Worm (Caenorhabditis elegans) whole organism, L4 larva: Measurements from ENCODE around the gene gmap-1.
A peak's percentile ranks its signal among the peaks of the same experiment; 100 is the strongest.

ENCODE experiments used
- D1046.2 ChIP-seq: fragments of 200-800 bp; sonication (Bioruptor generic); IDR thresholded peaks from 2 replicates; pipeline ENCODE4 v1.3.6; 2022; ENCODE audit warnings: missing genetic modification characterization, missing compliant biosample characterization
- F10B5.3 ChIP-seq: sonication (generic microtip); optimal IDR thresholded peaks from 2 replicates; lab custom pipeline; 2016; ENCODE audit warnings: mild to moderate bottlenecking, missing genetic modification characterization, missing compliant biosample characterization
- F44E2.7 ChIP-seq: fragments of 200-800 bp; sonication (Bioruptor generic); IDR thresholded peaks from 2 replicates; pipeline ENCODE4 v2.1.2; 2022; ENCODE audit warnings: missing genetic modification characterization, missing compliant biosample characterization
- R02D3.7 ChIP-seq: fragments of 150-350 bp; sonication (generic microtip); optimal IDR thresholded peaks from 3 replicates; lab custom pipeline; 2014; ENCODE audit warnings: missing biosample characterization, missing genetic modification characterization
- T26A8.4 ChIP-seq: fragments of 200-800 bp; sonication (Bioruptor generic); IDR thresholded peaks from 2 replicates; pipeline ENCODE4 v1.3.6; 2022; ENCODE audit warnings: missing genetic modification characterization, missing compliant biosample characterization
- Y75B8A.6 ChIP-seq: fragments of 200-800 bp; sonication (Bioruptor generic); IDR thresholded peaks from 2 replicates; pipeline ENCODE4 v1.3.6; 2022; ENCODE audit warnings: missing genetic modification reagents, missing genetic modification characterization, missing compliant biosample characterization
- ZK546.5 ChIP-seq, 2 experiments: sonication (generic microtip); optimal IDR thresholded peaks; 2 replicates each; lab custom pipeline; 2017; ENCODE audit warnings: missing biosample characterization in 2 of 2, missing genetic modification characterization in 2 of 2
- aha-1 ChIP-seq: fragments of 150-350 bp; peaks from one replicate; lab custom pipeline; 2014; ENCODE audit warnings: missing biosample characterization, missing genetic modification characterization
- ama-1 ChIP-seq: fragments of 150-350 bp; optimal IDR thresholded peaks from 2 replicates; lab custom pipeline; 2014; ENCODE audit warnings: inconsistent platforms, mixed read lengths
- ces-1 ChIP-seq: fragments of 150-350 bp; sonication (generic microtip); optimal IDR thresholded peaks from 4 replicates; lab custom pipeline; 2014; ENCODE audit warnings: missing biosample characterization, missing genetic modification reagents, missing genetic modification characterization
- cey-2 ChIP-seq: sonication (generic microtip); optimal IDR thresholded peaks from 3 replicates; lab custom pipeline; 2017; ENCODE audit warnings: missing genetic modification characterization, mild to moderate bottlenecking, missing compliant biosample characterization, antibody characterized with exemption, borderline replicate concordance; ENCODE audit not compliant: insufficient read depth
- daf-8 ChIP-seq: fragments of 200-800 bp; sonication (Bioruptor generic); IDR thresholded peaks from 2 replicates; pipeline ENCODE4 v1.3.6; 2022; ENCODE audit warnings: missing genetic modification characterization, missing compliant biosample characterization
- dmd-6 ChIP-seq: fragments of 200-800 bp; sonication (Bioruptor generic); IDR thresholded peaks from 2 replicates; pipeline ENCODE4 v1.3.6; 2022; ENCODE audit warnings: missing genetic modification reagents, missing genetic modification characterization, missing compliant biosample characterization
- dmd-8 ChIP-seq: fragments of 200-800 bp; sonication (Bioruptor generic); IDR thresholded peaks from 2 replicates; pipeline ENCODE4 v1.3.6; 2022; ENCODE audit warnings: missing genetic modification characterization, missing compliant biosample characterization
- hlh-30 ChIP-seq: sonication (generic microtip); optimal IDR thresholded peaks from 2 replicates; lab custom pipeline; 2017; ENCODE audit warnings: antibody characterized with exemption, mild to moderate bottlenecking, missing genetic modification characterization, missing compliant biosample characterization; ENCODE audit not compliant: insufficient read depth
- hmg-1.1 ChIP-seq: fragments of 200-800 bp; sonication (Bioruptor generic); IDR thresholded peaks from 2 replicates; pipeline ENCODE4 v1.3.6; 2022; ENCODE audit warnings: missing genetic modification reagents, missing genetic modification characterization, missing compliant biosample characterization
- lin-29 ChIP-seq: fragments of 200-800 bp; sonication (Bioruptor generic); IDR thresholded peaks from 2 replicates; pipeline ENCODE4 v1.3.6; 2022; ENCODE audit warnings: missing genetic modification reagents, missing genetic modification characterization, missing compliant biosample characterization
- lsy-2 ChIP-seq, 2 experiments: fragments of 150-350 bp in 1 of 2; sonication (generic microtip) in 1 of 2; optimal IDR thresholded peaks; 2 replicates each; lab custom pipeline; 2014 to 2017; ENCODE audit warnings: missing biosample characterization in 2 of 2, missing genetic modification characterization in 2 of 2
- mdt-29 ChIP-seq: fragments of 200-800 bp; sonication (Bioruptor generic); IDR thresholded peaks from 2 replicates; pipeline ENCODE4 v1.3.6; 2022; ENCODE audit warnings: missing genetic modification reagents, missing genetic modification characterization, missing compliant biosample characterization
- mep-1 ChIP-seq: fragments of 150-350 bp; sonication (generic microtip); optimal IDR thresholded peaks from 3 replicates; lab custom pipeline; 2014; ENCODE audit warnings: missing biosample characterization, missing genetic modification characterization
- mxl-2 ChIP-seq: fragments of 200-800 bp; sonication (Bioruptor generic); conservative IDR thresholded peaks from 2 replicates; pipeline ENCODE4 v1.3.6; 2022; ENCODE audit warnings: missing genetic modification reagents, missing genetic modification characterization, missing compliant biosample characterization
- nhr-102 ChIP-seq: sonication (generic microtip); optimal IDR thresholded peaks from 2 replicates; lab custom pipeline; 2016; ENCODE audit warnings: mild to moderate bottlenecking, missing genetic modification characterization, moderate library complexity, missing compliant biosample characterization
- nhr-11 ChIP-seq: fragments of 150-350 bp; optimal IDR thresholded peaks from 2 replicates; lab custom pipeline; 2014; ENCODE audit warnings: missing biosample characterization, missing genetic modification characterization
- nhr-237 ChIP-seq: sonication (generic microtip); optimal IDR thresholded peaks from 2 replicates; lab custom pipeline; 2017; ENCODE audit warnings: missing biosample characterization, missing genetic modification characterization
- nhr-28 ChIP-seq: fragments of 150-350 bp; optimal IDR thresholded peaks from 2 replicates; lab custom pipeline; 2014; ENCODE audit warnings: missing biosample characterization, missing genetic modification characterization
- nhr-41 ChIP-seq: fragments of 200-800 bp; sonication (Bioruptor generic); IDR thresholded peaks from 2 replicates; pipeline ENCODE4 v1.3.6; 2022; ENCODE audit warnings: missing genetic modification reagents, missing genetic modification characterization, missing compliant biosample characterization
- nhr-6 ChIP-seq: fragments of 150-350 bp; optimal IDR thresholded peaks from 2 replicates; lab custom pipeline; 2014; ENCODE audit warnings: missing biosample characterization, missing genetic modification characterization
- pha-4 ChIP-seq, 2 experiments: fragments of 150-350 bp in 1 of 2; fragments of 200-800 bp in 1 of 2; sonication (Bioruptor generic) in 1 of 2; IDR thresholded peaks in 1 of 2; optimal IDR thresholded peaks in 1 of 2; 2 replicates each; pipeline versions ENCODE4 v1.3.6 to Lab custom; 2014 to 2022; ENCODE audit warnings: missing genetic modification characterization in 2 of 2, missing genetic modification reagents in 2 of 2, missing biosample characterization in 1 of 2, missing compliant biosample characterization in 1 of 2
- rbr-2 ChIP-seq: sonication (generic microtip); optimal IDR thresholded peaks from 2 replicates; lab custom pipeline; 2016; ENCODE audit warnings: missing genotype, missing genetic modification characterization, missing compliant biosample characterization
- sdz-12 ChIP-seq: fragments of 200-800 bp; sonication (Bioruptor generic); optimal IDR thresholded peaks from 2 replicates; lab custom pipeline; 2018; ENCODE audit warnings: mild to moderate bottlenecking, missing genetic modification characterization, missing compliant biosample characterization
- snpc-4 ChIP-seq: fragments of 150-350 bp; optimal IDR thresholded peaks from 2 replicates; lab custom pipeline; 2014; ENCODE audit warnings: missing biosample characterization, missing genetic modification characterization
- spr-3 ChIP-seq: fragments of 200-800 bp; sonication (Bioruptor generic); optimal IDR thresholded peaks from 2 replicates; lab custom pipeline; 2018; ENCODE audit warnings: mild to moderate bottlenecking, missing genetic modification characterization, missing compliant biosample characterization
- unc-130 ChIP-seq: sonication (generic microtip); optimal IDR thresholded peaks from 2 replicates; lab custom pipeline; 2016; ENCODE audit warnings: missing genetic modification reagents, missing genetic modification characterization, missing compliant biosample characterization
- vab-7 ChIP-seq: fragments of 200-800 bp; sonication (Bioruptor generic); IDR thresholded peaks from 2 replicates; pipeline ENCODE4 v1.3.6; 2022; ENCODE audit warnings: missing genetic modification reagents, missing genetic modification characterization, missing compliant biosample characterization
- zfp-2 ChIP-seq: sonication (generic microtip); optimal IDR thresholded peaks from 2 replicates; lab custom pipeline; 2016; ENCODE audit warnings: mild to moderate bottlenecking, missing genetic modification characterization, missing compliant biosample characterization
- ztf-7 ChIP-seq: fragments of 150-350 bp; optimal IDR thresholded peaks from 2 replicates; lab custom pipeline; 2014; ENCODE audit warnings: missing biosample characterization, missing genetic modification characterization

Gene gmap-1

DNA sequence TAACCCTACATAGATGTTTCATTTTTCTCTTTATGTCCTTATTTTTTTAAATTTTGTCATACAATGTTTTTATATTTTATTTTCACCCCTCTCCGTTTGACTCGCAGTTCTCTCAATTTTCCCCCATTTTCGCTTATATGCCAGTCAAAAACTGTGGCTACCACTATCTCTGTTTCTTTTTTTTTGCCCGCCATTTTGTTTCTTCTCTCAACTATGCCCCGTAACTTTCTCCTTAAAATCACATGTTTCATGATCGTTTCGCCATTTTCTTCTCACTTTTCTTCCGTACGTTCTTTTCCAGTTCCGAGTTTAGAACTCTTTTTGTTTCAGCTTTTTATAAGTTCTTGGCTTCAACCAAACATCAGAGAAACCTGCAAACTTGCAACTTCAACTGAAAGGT, 27.3 kb downstream of the gmap-1 start, which contains the start of gene pqn-18 (continued):
- no peak for TF ChIP-seq pha-4 (GFP tag; IDR thresholded peaks at IDR 0.05; lab: Robert Waterston, UW)
- TF ChIP-seq pha-4 (tag; optimal IDR thresholded peaks at IDR 0.05; lab: Kevin White, UChicago), result no peak
- no peak for TF ChIP-seq mxl-2
- no peak for TF ChIP-seq ces-1 (GFP tag; lab: Kevin White, UChicago)
- no peak for TF ChIP-seq unc-130 (GFP tag; lab: Kevin White, UChicago)
- TF ChIP-seq D1046.2, result no peak
- no peak for TF ChIP-seq spr-3
- peak; percentile 45; the same call in 1 of the 2 replicates for TF ChIP-seq dmd-6
- TF ChIP-seq hmg-1.1 (GFP tag; lab: Robert Waterston, UW), result no peak
- TF ChIP-seq lsy-2 (tag; optimal IDR thresholded peaks at IDR 0.05; lab: Kevin White, UChicago), result no peak
- TF ChIP-seq sdz-12 (GFP tag; lab: Kevin White, UChicago), result no peak
- TF ChIP-seq ama-1 (lab: Kevin White, UChicago), result no peak
- TF ChIP-seq zfp-2 (tag; lab: Kevin White, UChicago), result no peak
- no peak for TF ChIP-seq F44E2.7
- TF ChIP-seq ztf-7 (tag; lab: Kevin White, UChicago), result no peak

- TF ChIP-seq lin-29 (GFP tag; lab: Robert Waterston, UW), result no peak
- TF ChIP-seq hlh-30 (tag; lab: Kevin White, UChicago), result no peak
- no peak for TF ChIP-seq nhr-41 (GFP tag; lab: Robert Waterston, UW)
- 0 out of 2 replicates have a peak, but pooled peaks have one; percentile 37 for TF ChIP-seq vab-7 (GFP tag; lab: Robert Waterston, UW)
- TF ChIP-seq hmg-1.1 (GFP tag; lab: Robert Waterston, UW), result peak; percentile 22; the same call in 1 of the 2 replicates
- TF ChIP-seq aha-1, result peak; percentile 90
- no peak for TF ChIP-seq nhr-6
These were observed 31.0 kb downstream of the gmap-1 start for ce11 chrX:12903810-12904209.

- TF ChIP-seq mep-1 (tag; lab: Kevin White, UChicago) (no peak), cey-2 (tag; lab: Kevin White, UChicago) (no peak), F10B5.3 (tag; lab: Kevin White, UChicago) (no peak), F44E2.7 (no peak), mdt-29 (GFP tag; lab: Robert Waterston, UW) (no peak), nhr-237 (tag; lab: Kevin White, UChicago) (no peak), dmd-8 (GFP tag; lab: Robert Waterston, UW) (no peak), nhr-11 (tag; lab: Kevin White, UChicago) (no peak), R02D3.7 (tag; lab: Kevin White, UChicago) (no peak), Y75B8A.6 (no peak), rbr-2 (tag; lab: Kevin White, UChicago) (no peak)
These were observed 32.6 kb downstream of the gmap-1 start for ce11 chrX:12902057-12902652.

ce11 chrX:12899140-12899888, 35.5 kb downstream of the gmap-1 start:
- TF ChIP-seq nhr-102 (tag; lab: Kevin White, UChicago) (no peak), ZK546.5 (tag; optimal IDR thresholded peaks at IDR 0.05; lab: Kevin White, UChicago) (no peak), T26A8.4 (GFP tag; lab: Robert Waterston, UW) (no peak), nhr-237 (tag; lab: Kevin White, UChicago) (no peak), lsy-2 (tag; optimal IDR thresholded peaks at IDR 0.05; lab: Kevin White, UChicago) (peak in 1 of 2 experiments; percentile 8), daf-8 (GFP tag; lab: Robert Waterston, UW) (no peak), mep-1 (tag; lab: Kevin White, UChicago) (peak; percentile 16), unc-130 (GFP tag; lab: Kevin White, UChicago) (no peak), snpc-4 (no peak), aha-1 (peak; percentile 52), ztf-7 (tag; lab: Kevin White, UChicago) (no peak), nhr-28 (tag; lab: Kevin White, UChicago) (peak; percentile 93)
